Worm (Caenorhabditis elegans) whole organism, L3 larva: ENCODE measurements around the gene clec-153.
A peak's percentile ranks its signal among the peaks of the same experiment; 100 is the strongest.

Experiments
- ZK546.5 ChIP-seq: sonication (generic microtip); optimal IDR thresholded peaks from 2 replicates; lab custom pipeline; 2017; ENCODE audit warnings: missing biosample characterization, missing genetic modification characterization
- ceh-16 ChIP-seq: sonication (generic microtip); optimal IDR thresholded peaks from 2 replicates; lab custom pipeline; 2017; ENCODE audit warnings: missing biosample characterization, missing genetic modification characterization
- ceh-28 ChIP-seq: fragments of 150-350 bp; optimal IDR thresholded peaks from 2 replicates; lab custom pipeline; 2014; ENCODE audit warnings: missing biosample characterization, missing genetic modification reagents, missing genetic modification characterization
- ceh-82 ChIP-seq: fragments of 150-350 bp; optimal IDR thresholded peaks from 2 replicates; lab custom pipeline; 2014; ENCODE audit warnings: missing biosample characterization, missing genetic modification characterization
- daf-12 ChIP-seq: fragments of 150-350 bp; optimal IDR thresholded peaks from 2 replicates; lab custom pipeline; 2014; ENCODE audit warnings: missing biosample characterization, missing genetic modification reagents, missing genetic modification characterization
- egl-27 ChIP-seq: sonication (generic microtip); optimal IDR thresholded peaks from 4 replicates; lab custom pipeline; 2017; ENCODE audit warnings: missing biosample characterization, missing genetic modification reagents, missing genetic modification characterization
- egl-5 ChIP-seq: fragments of 150-350 bp; optimal IDR thresholded peaks from 2 replicates; lab custom pipeline; 2017; ENCODE audit warnings: missing biosample characterization, missing genetic modification reagents, missing genetic modification characterization, inconsistent platforms
- elt-2 ChIP-seq: sonication (generic microtip); optimal IDR thresholded peaks from 2 replicates; lab custom pipeline; 2016; ENCODE audit warnings: missing genetic modification reagents, mild to moderate bottlenecking, missing genetic modification characterization, missing compliant biosample characterization
- elt-3 ChIP-seq, 3 experiments: fragments of 150-350 bp in 1 of 3; sonication (generic microtip) in 2 of 3; optimal IDR thresholded peaks; 2 replicates in 2 of 3; 4 replicates in 1 of 3; lab custom pipeline; 2014 to 2017; ENCODE audit warnings: missing biosample characterization in 3 of 3, missing genetic modification characterization in 3 of 3
- eor-1 ChIP-seq, 2 experiments: fragments of 150-350 bp; optimal IDR thresholded peaks; 2 replicates each; lab custom pipeline; 2014 to 2018; ENCODE audit warnings: missing biosample characterization in 2 of 2, missing genetic modification characterization in 2 of 2
- fkh-10 ChIP-seq: sonication (generic microtip); optimal IDR thresholded peaks from 2 replicates; lab custom pipeline; 2017; ENCODE audit warnings: missing biosample characterization, missing genetic modification reagents, missing genetic modification characterization
- fos-1 ChIP-seq: fragments of 150-350 bp; optimal IDR thresholded peaks from 2 replicates; lab custom pipeline; 2014; ENCODE audit warnings: missing biosample characterization, missing genetic modification characterization
- hmg-11 ChIP-seq: sonication (generic microtip); optimal IDR thresholded peaks from 2 replicates; lab custom pipeline; 2016; ENCODE audit warnings: missing genetic modification characterization, missing compliant biosample characterization
- lin-15B ChIP-seq: fragments of 150-350 bp; optimal IDR thresholded peaks from 2 replicates; lab custom pipeline; 2014; ENCODE audit warnings: missing biosample characterization, missing genetic modification characterization
- lin-39 ChIP-seq: fragments of 150-350 bp; optimal IDR thresholded peaks from 2 replicates; lab custom pipeline; 2018; ENCODE audit warnings: missing biosample characterization, missing genetic modification reagents, missing genetic modification characterization
- mdl-1 ChIP-seq: fragments of 150-350 bp; optimal IDR thresholded peaks from 2 replicates; lab custom pipeline; 2014; ENCODE audit warnings: missing biosample characterization, missing genetic modification characterization
- mml-1 ChIP-seq: fragments of 150-350 bp; sonication (generic microtip); optimal IDR thresholded peaks from 3 replicates; lab custom pipeline; 2014; ENCODE audit warnings: missing biosample characterization, missing genetic modification characterization
- nfya-1 ChIP-seq: sonication (generic microtip); optimal IDR thresholded peaks from 2 replicates; lab custom pipeline; 2017; ENCODE audit warnings: missing genetic modification characterization, mild to moderate bottlenecking, missing compliant biosample characterization, antibody characterized with exemption, moderate library complexity; ENCODE audit not compliant: insufficient read depth
- nhr-11 ChIP-seq: fragments of 150-350 bp; optimal IDR thresholded peaks from 2 replicates; lab custom pipeline; 2014; ENCODE audit warnings: missing biosample characterization, missing genetic modification characterization
- nhr-12 ChIP-seq: fragments of 150-350 bp; optimal IDR thresholded peaks from 2 replicates; lab custom pipeline; 2014; ENCODE audit warnings: missing biosample characterization, missing genetic modification characterization
- nhr-23 ChIP-seq: fragments of 150-350 bp; optimal IDR thresholded peaks from 2 replicates; lab custom pipeline; 2014; ENCODE audit warnings: missing biosample characterization, missing genetic modification reagents, missing genetic modification characterization
- nhr-237 ChIP-seq: fragments of 150-350 bp; optimal IDR thresholded peaks from 2 replicates; lab custom pipeline; 2014; ENCODE audit warnings: missing biosample characterization, missing genetic modification characterization
- nhr-25 ChIP-seq: sonication (generic microtip); optimal IDR thresholded peaks from 2 replicates; lab custom pipeline; 2017; ENCODE audit warnings: missing biosample characterization, missing genetic modification characterization
- nhr-28 ChIP-seq: fragments of 150-350 bp; optimal IDR thresholded peaks from 2 replicates; lab custom pipeline; 2014; ENCODE audit warnings: missing biosample characterization, missing genetic modification characterization
- nhr-43 ChIP-seq: sonication (generic microtip); optimal IDR thresholded peaks from 2 replicates; lab custom pipeline; 2016; ENCODE audit warnings: mild to moderate bottlenecking, missing genetic modification characterization, missing compliant biosample characterization; ENCODE audit not compliant: poor library complexity, severe bottlenecking
- nhr-67 ChIP-seq: fragments of 150-350 bp; optimal IDR thresholded peaks from 2 replicates; lab custom pipeline; 2014; ENCODE audit warnings: missing biosample characterization, missing genetic modification characterization
- nhr-76 ChIP-seq: fragments of 150-350 bp; sonication (generic microtip); optimal IDR thresholded peaks from 5 replicates; lab custom pipeline; 2014; ENCODE audit warnings: missing biosample characterization, missing genetic modification characterization
- nhr-77 ChIP-seq: fragments of 150-350 bp; optimal IDR thresholded peaks from 2 replicates; lab custom pipeline; 2014; ENCODE audit warnings: missing biosample characterization, missing genetic modification characterization
- pha-4 ChIP-seq: fragments of 150-350 bp; optimal IDR thresholded peaks from 2 replicates; lab custom pipeline; 2014; ENCODE audit warnings: missing biosample characterization, missing genetic modification reagents, missing genetic modification characterization
- pqm-1 ChIP-seq: fragments of 150-350 bp; optimal IDR thresholded peaks from 2 replicates; lab custom pipeline; 2017; ENCODE audit warnings: missing biosample characterization, missing genetic modification characterization, inconsistent platforms
- sea-2 ChIP-seq: fragments of 150-350 bp; sonication (generic microtip); optimal IDR thresholded peaks from 4 replicates; lab custom pipeline; 2014; ENCODE audit warnings: missing biosample characterization, missing genetic modification reagents, missing genetic modification characterization
- skn-1 ChIP-seq: fragments of 150-350 bp; optimal IDR thresholded peaks from 2 replicates; lab custom pipeline; 2014; ENCODE audit warnings: missing biosample characterization, missing genetic modification characterization
- tbx-2 ChIP-seq: sonication (generic microtip); optimal IDR thresholded peaks from 2 replicates; lab custom pipeline; 2016; ENCODE audit warnings: mild to moderate bottlenecking, missing genetic modification characterization, missing compliant biosample characterization
- unc-39 ChIP-seq: sonication (generic microtip); optimal IDR thresholded peaks from 4 replicates; lab custom pipeline; 2017; ENCODE audit warnings: missing biosample characterization, missing genetic modification characterization
- unc-62 ChIP-seq: fragments of 150-350 bp; sonication (generic microtip); optimal IDR thresholded peaks from 4 replicates; lab custom pipeline; 2014; ENCODE audit warnings: missing biosample characterization, missing genetic modification reagents, missing genetic modification characterization
- ztf-11 ChIP-seq: fragments of 150-350 bp; optimal IDR thresholded peaks from 2 replicates; lab custom pipeline; 2014; ENCODE audit warnings: missing biosample characterization, missing genetic modification characterization
- ztf-4 ChIP-seq: fragments of 150-350 bp; optimal IDR thresholded peaks from 2 replicates; lab custom pipeline; 2014; ENCODE audit warnings: missing biosample characterization, missing genetic modification characterization

Gene clec-153

ce11 chrIII:4594762-4595523 is 40.1 kb upstream of the clec-153 start:
- TF ChIP-seq nhr-12 (no peak), ztf-4 (tag; lab: Kevin White, UChicago) (no peak), daf-12 (tag; lab: Kevin White, UChicago) (no peak), fkh-10 (GFP tag; lab: Kevin White, UChicago) (no peak), nfya-1 (no peak), mdl-1 (no peak), sea-2 (GFP tag; lab: Kevin White, UChicago) (no peak), nhr-237 (tag; lab: Kevin White, UChicago) (no peak), tbx-2 (tag; lab: Kevin White, UChicago) (no peak), pha-4 (tag; lab: Kevin White, UChicago) (no peak), nhr-23 (tag; lab: Kevin White, UChicago) (no peak), unc-62 (GFP tag; lab: Kevin White, UChicago) (no peak), ceh-16 (tag; lab: Kevin White, UChicago) (no peak)

ce11 chrIII:4595771-4596227 is 39.2 kb upstream of the clec-153 start, which contains the start of gene asb-1:
Gene asb-1, minus strand, starts transcription at chrIII:4595821.
- no peak for TF ChIP-seq ceh-82 (tag; lab: Kevin White, UChicago)
- TF ChIP-seq nhr-43 (tag; lab: Kevin White, UChicago), result no peak
- TF ChIP-seq mdl-1, result no peak
- TF ChIP-seq nhr-11, result no peak
- no peak for TF ChIP-seq hmg-11 (tag; lab: Kevin White, UChicago)
- no peak for TF ChIP-seq skn-1
- TF ChIP-seq ceh-28 (tag; lab: Kevin White, UChicago), result no peak
- no peak for TF ChIP-seq nhr-28 (tag; lab: Kevin White, UChicago)
- no peak for TF ChIP-seq fos-1 (tag; lab: Kevin White, UChicago)
- TF ChIP-seq ceh-16 (tag; lab: Kevin White, UChicago), result no peak
- TF ChIP-seq mml-1 (tag; lab: Kevin White, UChicago), result no peak
- TF ChIP-seq egl-5, result no peak
- no peak for TF ChIP-seq eor-1 (tag; optimal IDR thresholded peaks at IDR 0.05; lab: Kevin White, UChicago)
- TF ChIP-seq nhr-23 (tag; lab: Kevin White, UChicago), result no peak

ce11 chrIII:4600139-4600762 is 34.8 kb upstream of the clec-153 start, which contains the start of gene mab-21:
Gene mab-21, plus strand, starts transcription at chrIII:4600753.
- no peak for TF ChIP-seq pqm-1 (tag; lab: Kevin White, UChicago)
- no peak for TF ChIP-seq ceh-16 (tag; lab: Kevin White, UChicago)
- peak in 1 of 3 experiments; percentile 34 for TF ChIP-seq elt-3 (tag; optimal IDR thresholded peaks at IDR 0.05; lab: Kevin White, UChicago)
- no peak for TF ChIP-seq fos-1 (tag; lab: Kevin White, UChicago)
- no peak for TF ChIP-seq nhr-237 (tag; lab: Kevin White, UChicago)
- TF ChIP-seq nhr-25 (tag; lab: Kevin White, UChicago), result peak; percentile 5
- no peak for TF ChIP-seq lin-39 (tag; lab: Kevin White, UChicago)
- TF ChIP-seq nhr-11, result no peak
- TF ChIP-seq nhr-23 (tag; lab: Kevin White, UChicago), result peak; percentile 0
- no peak for TF ChIP-seq fkh-10 (GFP tag; lab: Kevin White, UChicago)
- no peak for TF ChIP-seq mdl-1
- TF ChIP-seq tbx-2 (tag; lab: Kevin White, UChicago), result no peak
- TF ChIP-seq nhr-67 (tag; lab: Kevin White, UChicago), result no peak

- TF ChIP-seq nhr-77 (no peak), nhr-76 (tag; lab: Kevin White, UChicago) (no peak), egl-27 (tag; lab: Kevin White, UChicago) (no peak), nhr-23 (tag; lab: Kevin White, UChicago) (no peak), unc-39 (tag; lab: Kevin White, UChicago) (no peak), elt-2 (tag; lab: Kevin White, UChicago) (no peak), hmg-11 (tag; lab: Kevin White, UChicago) (no peak), lin-15B (tag; lab: Kevin White, UChicago) (no peak), ztf-11 (tag; lab: Kevin White, UChicago) (no peak), ceh-82 (tag; lab: Kevin White, UChicago) (no peak), ZK546.5 (tag; lab: Kevin White, UChicago) (no peak)
Observed at ce11 chrIII:4601286-4601685, 33.8 kb upstream of the clec-153 start.
